Worm (Caenorhabditis elegans) whole organism, young adult: ENCODE measurements around the gene kvs-1.

Experiments
- B0035.1 ChIP-seq: sonication (generic microtip); optimal IDR thresholded peaks from 2 replicates; lab custom pipeline; 2016; ENCODE audit warnings: missing genetic modification characterization, mild to moderate bottlenecking, missing compliant biosample characterization, missing genotype, missing genetic modification reagents
- F22D6.2 ChIP-seq: sonication (generic microtip); optimal IDR thresholded peaks from 2 replicates; lab custom pipeline; 2016; ENCODE audit warnings: mild to moderate bottlenecking, missing genetic modification characterization, missing compliant biosample characterization
- F55B11.4 ChIP-seq: sonication (generic microtip); optimal IDR thresholded peaks from 2 replicates; lab custom pipeline; 2016; ENCODE audit warnings: missing compliant biosample characterization, missing genetic modification characterization, borderline replicate concordance; ENCODE audit not compliant: insufficient read depth
- F57A8.1 ChIP-seq: fragments of 200-800 bp; sonication (Bioruptor generic); optimal IDR thresholded peaks from 2 replicates; lab custom pipeline; 2018; ENCODE audit warnings: mild to moderate bottlenecking, missing genetic modification characterization, moderate library complexity, missing compliant biosample characterization
- K12H6.12 ChIP-seq: fragments of 200-800 bp; sonication (Bioruptor generic); optimal IDR thresholded peaks from 2 replicates; lab custom pipeline; 2018; ENCODE audit warnings: mild to moderate bottlenecking, missing genetic modification characterization, missing compliant biosample characterization
- T26A5.8 ChIP-seq: sonication (generic microtip); optimal IDR thresholded peaks from 2 replicates; lab custom pipeline; 2016; ENCODE audit warnings: missing genetic modification characterization, missing compliant biosample characterization
- Y67H2A.10 ChIP-seq: fragments of 200-800 bp; sonication (Bioruptor generic); conservative IDR thresholded peaks from 2 replicates; pipeline ENCODE4 v1.3.6; 2022; ENCODE audit warnings: missing genetic modification reagents, missing genetic modification characterization, missing compliant biosample characterization
- ZK185.1 ChIP-seq: sonication (generic microtip); optimal IDR thresholded peaks from 2 replicates; lab custom pipeline; 2016; ENCODE audit warnings: mild to moderate bottlenecking, missing genetic modification characterization, missing compliant biosample characterization; ENCODE audit not compliant: poor library complexity, severe bottlenecking
- akir-1 ChIP-seq: fragments of 200-800 bp; sonication (Bioruptor generic); optimal IDR thresholded peaks from 2 replicates; lab custom pipeline; 2018; ENCODE audit warnings: mild to moderate bottlenecking, missing genetic modification characterization, moderate library complexity, missing compliant biosample characterization
- ccch-3 ChIP-seq: fragments of 200-800 bp; sonication (Bioruptor generic); optimal IDR thresholded peaks from 2 replicates; lab custom pipeline; 2018; ENCODE audit warnings: mild to moderate bottlenecking, missing genetic modification characterization, missing compliant biosample characterization
- ceh-27 ChIP-seq: fragments of 200-800 bp; sonication (Bioruptor generic); optimal IDR thresholded peaks from 2 replicates; lab custom pipeline; 2018; ENCODE audit warnings: mild to moderate bottlenecking, missing genetic modification characterization, moderate library complexity, missing compliant biosample characterization
- ceh-79 ChIP-seq: sonication (generic microtip); optimal IDR thresholded peaks from 2 replicates; lab custom pipeline; 2017; ENCODE audit warnings: mild to moderate bottlenecking, missing genetic modification characterization, missing compliant biosample characterization
- ceh-91 ChIP-seq: fragments of 200-800 bp; sonication (Bioruptor generic); IDR thresholded peaks from 2 replicates; pipeline ENCODE4 v1.3.6; 2022; ENCODE audit warnings: missing genetic modification reagents, missing genetic modification characterization, missing compliant biosample characterization
- die-1 ChIP-seq: sonication (generic microtip); optimal IDR thresholded peaks from 2 replicates; lab custom pipeline; 2016; ENCODE audit warnings: missing genotype, mild to moderate bottlenecking, missing genetic modification characterization, missing compliant biosample characterization
- dox-1 ChIP-seq: fragments of 200-800 bp; sonication (Bioruptor generic); IDR thresholded peaks from 2 replicates; pipeline ENCODE4 v1.3.6; 2022; ENCODE audit warnings: missing genetic modification reagents, missing genetic modification characterization, missing compliant biosample characterization
- egl-44 ChIP-seq: fragments of 200-800 bp; sonication (Bioruptor generic); IDR thresholded peaks from 2 replicates; pipeline ENCODE4 v1.3.6; 2022; ENCODE audit warnings: missing genetic modification reagents, missing genetic modification characterization, missing compliant biosample characterization
- hrde-1 ChIP-seq: sonication (generic microtip); optimal IDR thresholded peaks from 2 replicates; lab custom pipeline; 2016; ENCODE audit warnings: missing genetic modification characterization, mild to moderate bottlenecking, missing compliant biosample characterization, moderate library complexity, missing genotype, missing genetic modification reagents, borderline replicate concordance
- lag-1 ChIP-seq: fragments of 200-800 bp; sonication (Bioruptor generic); IDR thresholded peaks from 2 replicates; pipeline ENCODE4 v1.3.6; 2022; ENCODE audit warnings: missing genetic modification reagents, missing genetic modification characterization, missing compliant biosample characterization
- let-526 ChIP-seq: fragments of 200-800 bp; sonication (Bioruptor generic); IDR thresholded peaks from 2 replicates; pipeline ENCODE4 v1.3.6; 2022; ENCODE audit warnings: missing genetic modification reagents, missing genetic modification characterization, missing compliant biosample characterization
- lin-35 ChIP-seq, 3 experiments: fragments of 150-350 bp in 2 of 3; sonication (generic microtip) in 1 of 3; optimal IDR thresholded peaks; 2 replicates each; lab custom pipeline; 2014 to 2018; ENCODE audit warnings: missing biosample characterization in 3 of 3, missing genetic modification characterization in 3 of 3, missing genetic modification reagents in 3 of 3
- lin-40 ChIP-seq: sonication (generic microtip); optimal IDR thresholded peaks from 2 replicates; lab custom pipeline; 2016; ENCODE audit warnings: missing genetic modification characterization, mild to moderate bottlenecking, missing compliant biosample characterization, missing genotype, missing genetic modification reagents
- madf-3 ChIP-seq: fragments of 200-800 bp; sonication (Bioruptor generic); IDR thresholded peaks from 2 replicates; pipeline ENCODE4 v1.3.6; 2022; ENCODE audit warnings: missing genetic modification reagents, missing genetic modification characterization, missing compliant biosample characterization
- madf-8 ChIP-seq: fragments of 200-800 bp; sonication (Bioruptor generic); conservative IDR thresholded peaks from 2 replicates; pipeline ENCODE4 v1.3.6; 2022; ENCODE audit warnings: missing genetic modification reagents, missing genetic modification characterization, missing compliant biosample characterization
- mes-4 ChIP-seq: sonication (generic microtip); optimal IDR thresholded peaks from 2 replicates; lab custom pipeline; 2016; ENCODE audit warnings: missing genotype, missing genetic modification characterization, missing compliant biosample characterization
- nfya-2 ChIP-seq: fragments of 200-800 bp; sonication (Bioruptor generic); IDR thresholded peaks from 2 replicates; pipeline ENCODE4 v1.3.6; 2022; ENCODE audit warnings: missing genetic modification reagents, missing genetic modification characterization, missing compliant biosample characterization
- nhr-90 ChIP-seq: sonication (generic microtip); optimal IDR thresholded peaks from 2 replicates; lab custom pipeline; 2016; ENCODE audit warnings: missing genotype, mild to moderate bottlenecking, missing genetic modification characterization, missing compliant biosample characterization
- repo-1 ChIP-seq: sonication (generic microtip); optimal IDR thresholded peaks from 2 replicates; lab custom pipeline; 2017; ENCODE audit warnings: mild to moderate bottlenecking, missing genetic modification characterization, missing compliant biosample characterization
- snpc-4 ChIP-seq, 5 experiments: fragments of 150-350 bp in 1 of 5; sonication (generic microtip) in 4 of 5; optimal IDR thresholded peaks; 2 replicates each; lab custom pipeline; 2014 to 2018; ENCODE audit warnings: missing genetic modification characterization in 5 of 5, missing biosample characterization in 3 of 5, antibody characterized with exemption in 2 of 5, mild to moderate bottlenecking in 2 of 5, missing compliant biosample characterization in 2 of 5, missing genotype in 2 of 5, moderate library complexity in 2 of 5, missing genetic modification reagents in 1 of 5
- tbp1 ChIP-seq: fragments of 200-800 bp; sonication (Bioruptor generic); optimal IDR thresholded peaks from 2 replicates; lab custom pipeline; 2018; ENCODE audit warnings: mild to moderate bottlenecking, missing genetic modification characterization, missing compliant biosample characterization
- xnd-1 ChIP-seq: sonication (generic microtip); optimal IDR thresholded peaks from 2 replicates; lab custom pipeline; 2016; ENCODE audit warnings: missing genotype, missing genetic modification reagents, missing genetic modification characterization, missing compliant biosample characterization

The kvs-1 gene

ce11 chrX:7710643-7711042 is 3.7 kb upstream of the kvs-1 start, which contains the start of gene K09F5.4:
TSS of gene K09F5.4 (minus strand) at chrX:7710743.
- TF ChIP-seq F22D6.2 (tag; lab: Kevin White, UChicago) = no peak
- TF ChIP-seq, all 124 proteins: peak for 0

ce11 chrX:7710187-7710586 is 3.3 kb upstream of the kvs-1 start:
- TF ChIP-seq dox-1 (GFP tag; lab: Robert Waterston, UW) (no peak), lag-1 (GFP tag; lab: Robert Waterston, UW) (0 out of 2 replicates have a peak, but pooled peaks have one; percentile 10)

- TF ChIP-seq B0035.1 (no peak), madf-8 (GFP tag; lab: Robert Waterston, UW) (no peak)
- TF ChIP-seq, all 124 proteins: peak for 0
These were observed 3.1 kb downstream of the kvs-1 start for ce11 chrX:7703863-7704262.

ce11 chrX:7689570-7689969 is 17.4 kb downstream of the kvs-1 start:
- TF ChIP-seq lin-40 (tag; lab: Kevin White, UChicago) = no peak
- no peak for TF ChIP-seq ceh-27
- TF ChIP-seq K12H6.12 (tag; lab: Kevin White, UChicago) = no peak
- TF ChIP-seq mes-4 (tag; lab: Kevin White, UChicago) = no peak
- no peak for TF ChIP-seq die-1 (tag; lab: Kevin White, UChicago)
- TF ChIP-seq nfya-2 = no peak
- TF ChIP-seq xnd-1 = no peak
- TF ChIP-seq F57A8.1 (GFP tag; lab: Kevin White, UChicago) = no peak
- TF ChIP-seq nhr-90 = no peak
- no peak for TF ChIP-seq snpc-4 (GFP tag; optimal IDR thresholded peaks at IDR 0.05; lab: Kevin White, UChicago)
- no peak for TF ChIP-seq snpc-4 (tag; optimal IDR thresholded peaks at IDR 0.05; lab: Kevin White, UChicago)
- TF ChIP-seq madf-3 (GFP tag; lab: Robert Waterston, UW) = no peak
- TF ChIP-seq ceh-79 (tag; lab: Kevin White, UChicago) = no peak
- TF ChIP-seq egl-44 (GFP tag; lab: Robert Waterston, UW) = no peak
- TF ChIP-seq tbp1 (GFP tag; lab: Kevin White, UChicago) = no peak
- TF ChIP-seq ccch-3 (GFP tag; lab: Kevin White, UChicago) = no peak

- no peak for TF ChIP-seq Y67H2A.10
- no peak for TF ChIP-seq let-526 (GFP tag; lab: Robert Waterston, UW)
- TF ChIP-seq akir-1 = no peak
- no peak for TF ChIP-seq T26A5.8 (tag; lab: Kevin White, UChicago)
- no peak for TF ChIP-seq ceh-91
- TF ChIP-seq ZK185.1 = no peak
- TF ChIP-seq repo-1 = no peak
These were observed 17.8 kb downstream of the kvs-1 start, which contains the start of gene clik-2 for ce11 chrX:7689119-7689518. TSS of gene clik-2 (minus strand) at chrX:7689219.

- TF ChIP-seq F55B11.4 (tag; lab: Kevin White, UChicago) = no peak
- no peak for TF ChIP-seq hrde-1 (tag; lab: Kevin White, UChicago)
- peak in 1 of 3 experiments; percentile 25 for TF ChIP-seq lin-35 (GFP tag; optimal IDR thresholded peaks at IDR 0.05; lab: Kevin White, UChicago)
These were observed 24.7 kb downstream of the kvs-1 start, which contains the start of gene unc-18 for ce11 chrX:7681965-7682946. TSS of gene unc-18 (plus strand) at chrX:7682896.
